Worm (Caenorhabditis elegans) whole organism, L2 larva: ENCODE results near the gene D1005.6.

Experiments used
- C34F6.9 ChIP-seq: fragments of 150-350 bp; optimal IDR thresholded peaks from 2 replicates; lab custom pipeline; 2014; ENCODE audit warnings: missing biosample characterization, missing genetic modification characterization
- F13H6.1 ChIP-seq: sonication (generic microtip); optimal IDR thresholded peaks from 2 replicates; lab custom pipeline; 2016; ENCODE audit warnings: missing genetic modification characterization, missing compliant biosample characterization
- R02D3.7 ChIP-seq: fragments of 150-350 bp; optimal IDR thresholded peaks from 2 replicates; lab custom pipeline; 2014; ENCODE audit warnings: missing biosample characterization, missing genetic modification characterization
- Y55F3AM.14 ChIP-seq: fragments of 200-800 bp; sonication (Bioruptor generic); optimal IDR thresholded peaks from 2 replicates; lab custom pipeline; 2018; ENCODE audit warnings: mild to moderate bottlenecking, missing genetic modification characterization, missing compliant biosample characterization
- ZK546.5 ChIP-seq: sonication (generic microtip); optimal IDR thresholded peaks from 2 replicates; lab custom pipeline; 2017; ENCODE audit warnings: missing biosample characterization, missing genetic modification characterization
- alr-1 ChIP-seq: fragments of 150-350 bp; optimal IDR thresholded peaks from 2 replicates; lab custom pipeline; 2014; ENCODE audit warnings: missing biosample characterization, missing genetic modification characterization
- aly-2 ChIP-seq: fragments of 150-350 bp; optimal IDR thresholded peaks from 2 replicates; lab custom pipeline; 2014; ENCODE audit warnings: missing biosample characterization, missing genetic modification characterization
- ama-1 ChIP-seq: fragments of 150-350 bp; optimal IDR thresholded peaks from 2 replicates; lab custom pipeline; 2018; ENCODE audit warnings: inconsistent platforms
- blmp-1 ChIP-seq: sonication (generic microtip); optimal IDR thresholded peaks from 2 replicates; lab custom pipeline; 2017; ENCODE audit warnings: missing genetic modification characterization, mild to moderate bottlenecking, missing compliant biosample characterization, antibody characterized with exemption, moderate library complexity; ENCODE audit not compliant: insufficient read depth
- ceh-16 ChIP-seq: fragments of 150-350 bp; optimal IDR thresholded peaks from 2 replicates; lab custom pipeline; 2014; ENCODE audit warnings: missing biosample characterization, missing genetic modification characterization
- ceh-82 ChIP-seq: fragments of 150-350 bp; optimal IDR thresholded peaks from 2 replicates; lab custom pipeline; 2014; ENCODE audit warnings: missing biosample characterization, missing genetic modification characterization
- crh-2 ChIP-seq: sonication (generic microtip); optimal IDR thresholded peaks from 2 replicates; lab custom pipeline; 2017; ENCODE audit warnings: missing biosample characterization, missing genetic modification characterization
- dmd-4 ChIP-seq: sonication (generic microtip); optimal IDR thresholded peaks from 2 replicates; lab custom pipeline; 2017; ENCODE audit warnings: missing biosample characterization, missing genetic modification characterization
- egl-27 ChIP-seq: sonication (generic microtip); optimal IDR thresholded peaks from 3 replicates; lab custom pipeline; 2017; ENCODE audit warnings: missing biosample characterization, missing genetic modification reagents, missing genetic modification characterization
- elt-1 ChIP-seq: fragments of 150-350 bp; optimal IDR thresholded peaks from 2 replicates; lab custom pipeline; 2014; ENCODE audit warnings: missing biosample characterization, missing genetic modification characterization
- elt-3 ChIP-seq: sonication (generic microtip); optimal IDR thresholded peaks from 2 replicates; lab custom pipeline; 2017; ENCODE audit warnings: missing biosample characterization, missing genetic modification characterization
- fos-1 ChIP-seq: fragments of 150-350 bp; optimal IDR thresholded peaks from 2 replicates; lab custom pipeline; 2014; ENCODE audit warnings: missing biosample characterization, missing genetic modification characterization
- gmeb-1 ChIP-seq: fragments of 150-350 bp; optimal IDR thresholded peaks from 2 replicates; lab custom pipeline; 2014; ENCODE audit warnings: missing biosample characterization, missing genetic modification characterization
- lin-11 ChIP-seq: fragments of 150-350 bp; sonication (generic microtip); optimal IDR thresholded peaks from 2 replicates; lab custom pipeline; 2014; ENCODE audit warnings: missing biosample characterization, missing genetic modification characterization, inconsistent platforms, mixed read lengths
- lin-13 ChIP-seq: fragments of 150-350 bp; optimal IDR thresholded peaks from 2 replicates; lab custom pipeline; 2014; ENCODE audit warnings: missing biosample characterization, missing genetic modification reagents, missing genetic modification characterization
- lin-39 ChIP-seq: fragments of 150-350 bp; optimal IDR thresholded peaks from 2 replicates; lab custom pipeline; 2014; ENCODE audit warnings: missing biosample characterization, missing genetic modification reagents, missing genetic modification characterization
- lsy-2 ChIP-seq, 2 experiments: fragments of 150-350 bp in 1 of 2; sonication (generic microtip) in 1 of 2; optimal IDR thresholded peaks; 2 replicates each; lab custom pipeline; 2014 to 2017; ENCODE audit warnings: missing biosample characterization in 2 of 2, missing genetic modification characterization in 2 of 2
- mab-5 ChIP-seq: fragments of 150-350 bp; optimal IDR thresholded peaks from 2 replicates; lab custom pipeline; 2014; ENCODE audit warnings: missing biosample characterization, missing genetic modification characterization
- mbf-1 ChIP-seq: sonication (generic microtip); optimal IDR thresholded peaks from 2 replicates; lab custom pipeline; 2017; ENCODE audit warnings: missing biosample characterization, missing genetic modification characterization
- mdl-1 ChIP-seq, 2 experiments: fragments of 150-350 bp in 1 of 2; sonication (generic microtip) in 1 of 2; optimal IDR thresholded peaks; 2 replicates each; lab custom pipeline; 2017; ENCODE audit warnings: missing biosample characterization in 2 of 2, missing genetic modification characterization in 2 of 2
- nhr-10 ChIP-seq: sonication (generic microtip); optimal IDR thresholded peaks from 2 replicates; lab custom pipeline; 2017; ENCODE audit warnings: missing biosample characterization, missing genetic modification characterization
- nhr-11 ChIP-seq: fragments of 150-350 bp; optimal IDR thresholded peaks from 2 replicates; lab custom pipeline; 2014; ENCODE audit warnings: missing biosample characterization, missing genetic modification characterization
- nhr-12 ChIP-seq: fragments of 150-350 bp; optimal IDR thresholded peaks from 2 replicates; lab custom pipeline; 2014; ENCODE audit warnings: missing biosample characterization, missing genetic modification characterization
- nhr-129 ChIP-seq: fragments of 150-350 bp; optimal IDR thresholded peaks from 2 replicates; lab custom pipeline; 2014; ENCODE audit warnings: missing biosample characterization, missing genetic modification characterization
- nhr-21 ChIP-seq: fragments of 150-350 bp; optimal IDR thresholded peaks from 2 replicates; lab custom pipeline; 2014; ENCODE audit warnings: missing biosample characterization, missing genetic modification characterization
- nhr-23 ChIP-seq: fragments of 150-350 bp; optimal IDR thresholded peaks from 2 replicates; lab custom pipeline; 2014; ENCODE audit warnings: missing biosample characterization, missing genetic modification reagents, missing genetic modification characterization
- nhr-237 ChIP-seq: fragments of 150-350 bp; optimal IDR thresholded peaks from 2 replicates; lab custom pipeline; 2014; ENCODE audit warnings: missing biosample characterization, missing genetic modification characterization
- nhr-25 ChIP-seq: fragments of 150-350 bp; sonication (generic microtip); optimal IDR thresholded peaks from 3 replicates; lab custom pipeline; 2014; ENCODE audit warnings: missing biosample characterization, missing genetic modification characterization
- nhr-6 ChIP-seq: fragments of 150-350 bp; optimal IDR thresholded peaks from 2 replicates; lab custom pipeline; 2014; ENCODE audit warnings: missing biosample characterization, missing genetic modification characterization
- nhr-77 ChIP-seq: fragments of 150-350 bp; optimal IDR thresholded peaks from 2 replicates; lab custom pipeline; 2014; ENCODE audit warnings: missing biosample characterization, missing genetic modification characterization
- peb-1 ChIP-seq: fragments of 150-350 bp; optimal IDR thresholded peaks from 2 replicates; lab custom pipeline; 2014; ENCODE audit warnings: missing biosample characterization, missing genetic modification characterization
- sem-4 ChIP-seq: fragments of 150-350 bp; optimal IDR thresholded peaks from 2 replicates; lab custom pipeline; 2014; ENCODE audit warnings: missing biosample characterization, missing genetic modification reagents, missing genetic modification characterization
- skn-1 ChIP-seq: sonication (generic microtip); optimal IDR thresholded peaks from 2 replicates; lab custom pipeline; 2017; ENCODE audit warnings: missing biosample characterization, missing genetic modification characterization
- sma-3 ChIP-seq: sonication (generic microtip); optimal IDR thresholded peaks from 2 replicates; lab custom pipeline; 2016; ENCODE audit warnings: missing genetic modification reagents, missing genetic modification characterization, missing compliant biosample characterization
- sma-9 ChIP-seq, 2 experiments: fragments of 150-350 bp in 1 of 2; sonication (generic microtip) in 1 of 2; optimal IDR thresholded peaks; 2 replicates each; lab custom pipeline; 2014 to 2016; ENCODE audit warnings: missing genetic modification characterization in 2 of 2, mild to moderate bottlenecking in 1 of 2, missing biosample characterization in 1 of 2, missing compliant biosample characterization in 1 of 2, missing genetic modification reagents in 1 of 2, moderate library complexity in 1 of 2
- snpc-4 ChIP-seq: fragments of 150-350 bp; optimal IDR thresholded peaks from 2 replicates; lab custom pipeline; 2014; ENCODE audit warnings: missing biosample characterization, missing genetic modification characterization
- unc-39 ChIP-seq: fragments of 150-350 bp; optimal IDR thresholded peaks from 2 replicates; lab custom pipeline; 2014; ENCODE audit warnings: missing biosample characterization, missing genetic modification characterization
- unc-55 ChIP-seq: fragments of 150-350 bp; sonication (generic microtip); optimal IDR thresholded peaks from 3 replicates; lab custom pipeline; 2014; ENCODE audit warnings: missing biosample characterization, missing genetic modification reagents, missing genetic modification characterization
- unc-62 ChIP-seq: fragments of 150-350 bp; optimal IDR thresholded peaks from 2 replicates; lab custom pipeline; 2014; ENCODE audit warnings: missing biosample characterization, missing genetic modification reagents, missing genetic modification characterization
- zag-1 ChIP-seq: fragments of 150-350 bp; optimal IDR thresholded peaks from 2 replicates; lab custom pipeline; 2014; ENCODE audit warnings: missing biosample characterization, missing genetic modification characterization
- ztf-1 ChIP-seq: fragments of 200-800 bp; sonication (Bioruptor generic); conservative IDR thresholded peaks from 2 replicates; pipeline ENCODE4 v1.3.6; 2022; ENCODE audit warnings: missing genetic modification characterization, missing compliant biosample characterization
- ztf-11 ChIP-seq: sonication (generic microtip); optimal IDR thresholded peaks from 2 replicates; lab custom pipeline; 2017; ENCODE audit warnings: missing biosample characterization, missing genetic modification characterization
- ztf-4 ChIP-seq: fragments of 150-350 bp; optimal IDR thresholded peaks from 2 replicates; lab custom pipeline; 2014; ENCODE audit warnings: missing biosample characterization, missing genetic modification characterization

D1005.6 gene

DNA sequence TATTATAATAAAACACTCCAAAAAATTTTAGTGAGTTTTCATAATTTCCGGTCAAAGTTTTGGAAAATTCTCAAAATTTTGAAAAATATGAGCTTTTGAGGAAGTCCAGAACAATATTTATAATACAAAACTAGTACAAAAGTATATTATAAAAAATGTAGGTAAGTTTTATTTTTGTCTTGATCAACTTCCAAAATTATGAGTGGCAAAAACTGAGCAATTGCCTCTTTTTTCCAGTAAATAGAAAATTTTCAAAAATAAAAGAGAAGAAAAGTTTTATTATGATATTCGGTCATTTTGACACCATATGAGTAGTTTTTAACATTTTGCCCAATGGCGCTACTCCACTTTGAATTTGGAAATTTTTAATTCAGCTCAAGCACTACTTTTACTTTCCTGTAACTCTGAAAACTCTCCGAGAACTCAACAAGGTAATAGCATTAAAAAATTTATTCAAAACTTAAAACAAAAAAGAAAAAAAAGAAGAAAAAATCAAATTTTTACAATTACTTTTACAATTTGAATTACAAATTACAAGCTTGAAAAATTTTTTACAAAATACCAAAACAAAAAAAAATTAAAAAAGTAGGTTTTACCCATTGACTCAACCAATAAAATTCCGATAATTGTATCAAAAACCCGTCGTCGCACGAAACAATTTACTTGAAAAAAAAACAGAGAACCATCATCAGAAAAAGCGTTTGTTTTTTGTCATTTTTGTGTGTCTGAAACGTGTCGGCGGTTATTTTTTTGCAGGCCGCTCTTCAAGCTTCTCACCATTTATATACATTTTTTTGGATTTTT, 39.3 kb upstream of the D1005.6 start:
- no peak for TF ChIP-seq dmd-4 (tag; lab: Kevin White, UChicago)
- TF ChIP-seq sma-9 (GFP tag; optimal IDR thresholded peaks at IDR 0.05; lab: Kevin White, UChicago), result peak; percentile 0
- TF ChIP-seq sma-9 (tag; optimal IDR thresholded peaks at IDR 0.05; lab: Kevin White, UChicago), result no peak
- no peak for TF ChIP-seq ZK546.5 (tag; lab: Kevin White, UChicago)
- no peak for TF ChIP-seq nhr-12 (tag; lab: Kevin White, UChicago)
- peak; percentile 50 for TF ChIP-seq Y55F3AM.14
- TF ChIP-seq sem-4 (tag; lab: Kevin White, UChicago), result peak; percentile 30
- TF ChIP-seq lin-11 (tag; lab: Kevin White, UChicago), result no peak
- TF ChIP-seq lsy-2 (tag; optimal IDR thresholded peaks at IDR 0.05; lab: Kevin White, UChicago), result peak in 1 of 2 experiments; percentile 64
- TF ChIP-seq nhr-237 (tag; lab: Kevin White, UChicago), result no peak
- TF ChIP-seq unc-62, result no peak
- TF ChIP-seq gmeb-1 (tag; lab: Kevin White, UChicago), result peak; percentile 69
- peak; percentile 23 for TF ChIP-seq nhr-21
- no peak for TF ChIP-seq mbf-1
- no peak for TF ChIP-seq nhr-10
- TF ChIP-seq C34F6.9 (tag; lab: Kevin White, UChicago), result peak; percentile 58
- TF ChIP-seq unc-55 (GFP tag; lab: Kevin White, UChicago), result no peak
- TF ChIP-seq sma-3, result peak; percentile 73
- TF ChIP-seq nhr-23, result no peak
- TF ChIP-seq ztf-11, result no peak
- TF ChIP-seq nhr-25 (tag; lab: Kevin White, UChicago), result no peak
- no peak for TF ChIP-seq R02D3.7 (tag; lab: Kevin White, UChicago)
- TF ChIP-seq peb-1 (tag; lab: Kevin White, UChicago), result no peak
- TF ChIP-seq egl-27 (tag; lab: Kevin White, UChicago), result no peak
- TF ChIP-seq ztf-1 (GFP tag; lab: Robert Waterston, UW), result no peak
- no peak for TF ChIP-seq elt-3 (tag; lab: Kevin White, UChicago)
- no peak for TF ChIP-seq alr-1 (tag; lab: Kevin White, UChicago)
- no peak for TF ChIP-seq aly-2 (tag; lab: Kevin White, UChicago)
- TF ChIP-seq skn-1 (tag; lab: Kevin White, UChicago), result peak; percentile 57
- TF ChIP-seq crh-2 (tag; lab: Kevin White, UChicago), result peak; percentile 57
- no peak for TF ChIP-seq F13H6.1 (tag; lab: Kevin White, UChicago)
- no peak for TF ChIP-seq mdl-1 (tag; optimal IDR thresholded peaks at IDR 0.05; lab: Kevin White, UChicago)
- no peak for TF ChIP-seq lin-39 (tag; lab: Kevin White, UChicago)
- TF ChIP-seq snpc-4, result no peak
- TF ChIP-seq ama-1 (lab: Kevin White, UChicago), result peak; percentile 94
- no peak for TF ChIP-seq nhr-11 (tag; lab: Kevin White, UChicago)
- TF ChIP-seq ceh-16 (tag; lab: Kevin White, UChicago), result no peak
- peak; percentile 51 for TF ChIP-seq blmp-1 (tag; lab: Kevin White, UChicago)
- no peak for TF ChIP-seq zag-1 (tag; lab: Kevin White, UChicago)
- peak; percentile 41 for TF ChIP-seq lin-13 (GFP tag; lab: Kevin White, UChicago)
- TF ChIP-seq ceh-82 (tag; lab: Kevin White, UChicago), result no peak
- no peak for TF ChIP-seq fos-1 (tag; lab: Kevin White, UChicago)
- no peak for TF ChIP-seq nhr-77 (tag; lab: Kevin White, UChicago)
- no peak for TF ChIP-seq nhr-6 (tag; lab: Kevin White, UChicago)
- no peak for TF ChIP-seq unc-39 (tag; lab: Kevin White, UChicago)
- TF ChIP-seq ztf-4 (tag; lab: Kevin White, UChicago), result peak; percentile 92
- no peak for TF ChIP-seq mab-5 (tag; lab: Kevin White, UChicago)
- TF ChIP-seq nhr-129 (tag; lab: Kevin White, UChicago), result peak; percentile 72
- no peak for TF ChIP-seq elt-1 (tag; lab: Kevin White, UChicago)
- TF ChIP-seq, all 48 proteins: peak for 15
